Fruit fly (Drosophila melanogaster): Measurements from ENCODE around the gene CG1737.

CG1737 gene

dm6 chrX:11359081-11359481, 8.7 kb downstream of the CG1737 start, which contains the start of gene Pa1 (continued):
- TF ChIP-seq hbn (GFP tag; IDR thresholded peaks at IDR 0.05; ENCODE audit: partially characterized antibody): peak; percentile 68
- no peak for TF ChIP-seq tin (GFP tag; optimal IDR thresholded peaks at IDR 0.05)
- TF ChIP-seq Aef1 (GFP tag; IDR thresholded peaks at IDR 0.05): no peak
- TF ChIP-seq CG17802 (tag; optimal IDR thresholded peaks at IDR 0.05): no peak
- TF ChIP-seq CG9817 (tag; optimal IDR thresholded peaks at IDR 0.05): no peak
- no peak for TF ChIP-seq Vsx1 (GFP tag; optimal IDR thresholded peaks at IDR 0.05)
- TF ChIP-seq btn (GFP tag; optimal IDR thresholded peaks at IDR 0.05): no peak
- no peak for TF ChIP-seq ac (GFP tag; optimal IDR thresholded peaks at IDR 0.05)
- TF ChIP-seq D (optimal IDR thresholded peaks at IDR 0.05): no peak
- no peak for TF ChIP-seq D (GFP tag; optimal IDR thresholded peaks at IDR 0.05)
- TF ChIP-seq zen2 (GFP tag; IDR thresholded peaks at IDR 0.05; ENCODE audit: partially characterized antibody): peak; percentile 74
- no peak for TF ChIP-seq CG7745 (tag; optimal IDR thresholded peaks at IDR 0.05)
- TF ChIP-seq dati (GFP tag; IDR thresholded peaks at IDR 0.05): no peak
- TF ChIP-seq HHEX (GFP tag; optimal IDR thresholded peaks at IDR 0.05): no peak
- TF ChIP-seq Stat92E (GFP tag; optimal IDR thresholded peaks at IDR 0.05): no peak
- TF ChIP-seq CG8281 (tag; optimal IDR thresholded peaks at IDR 0.05): no peak
- TF ChIP-seq org-1 (GFP tag; optimal IDR thresholded peaks at IDR 0.05): no peak
- no peak for TF ChIP-seq CG6689 (GFP tag; IDR thresholded peaks at IDR 0.05)
- TF ChIP-seq zfh2 (GFP tag; optimal IDR thresholded peaks at IDR 0.05): no peak
- TF ChIP-seq CG3726 (GFP tag; IDR thresholded peaks at IDR 0.05): no peak
- 0 out of 2 replicates have a peak, but pooled peaks have one; percentile 16 for TF ChIP-seq stc (GFP tag; IDR thresholded peaks at IDR 0.05)
- no peak for TF ChIP-seq CG18619 (GFP tag; optimal IDR thresholded peaks at IDR 0.05)
- TF ChIP-seq aop (GFP tag; IDR thresholded peaks at IDR 0.05): no peak
- no peak for TF ChIP-seq Drgx (GFP tag; IDR thresholded peaks at IDR 0.05)
- peak; percentile 37 for TF ChIP-seq CG17829 (tag; optimal IDR thresholded peaks at IDR 0.05)
- TF ChIP-seq crc (GFP tag; optimal IDR thresholded peaks at IDR 0.05): peak; percentile 5
- no peak for TF ChIP-seq CG10565 (GFP tag; optimal IDR thresholded peaks at IDR 0.05)
- TF ChIP-seq vfl (GFP tag; optimal IDR thresholded peaks at IDR 0.05): no peak
- TF ChIP-seq Ets65A (GFP tag): no peak
- TF ChIP-seq cg (GFP tag; optimal IDR thresholded peaks at IDR 0.05): no peak
- no peak for TF ChIP-seq CG12391 (tag; optimal IDR thresholded peaks at IDR 0.05)
- no peak for TF ChIP-seq CG16863 (GFP tag; optimal IDR thresholded peaks at IDR 0.05)
- peak; percentile 42 for TF ChIP-seq CG14710 (tag; optimal IDR thresholded peaks at IDR 0.05)
- no peak for TF ChIP-seq CG31365 (tag; optimal IDR thresholded peaks at IDR 0.05)
- no peak for TF ChIP-seq CG12769 (tag; optimal IDR thresholded peaks at IDR 0.05)
- no peak for TF ChIP-seq CG4282 (GFP tag; optimal IDR thresholded peaks at IDR 0.05)
- TF ChIP-seq ro (GFP tag; IDR thresholded peaks at IDR 0.05): no peak
- TF ChIP-seq lbe (GFP tag; optimal IDR thresholded peaks at IDR 0.05): no peak
- no peak for TF ChIP-seq CG9609 (GFP tag; optimal IDR thresholded peaks at IDR 0.05)
- no peak for TF ChIP-seq CG2199 (GFP tag; IDR thresholded peaks at IDR 0.05)
- TF ChIP-seq B-H1 (GFP tag; IDR thresholded peaks at IDR 0.05): no peak
- TF ChIP-seq nerfin-2 (GFP tag; IDR thresholded peaks at IDR 0.05; ENCODE audit: partially characterized antibody): no peak
- TF ChIP-seq BEAF-32 (GFP tag; optimal IDR thresholded peaks at IDR 0.05): peak; percentile 62
- no peak for TF ChIP-seq slp2 (GFP tag; optimal IDR thresholded peaks at IDR 0.05)
- TF ChIP-seq CG34376 (GFP tag; optimal IDR thresholded peaks at IDR 0.05): peak; percentile 11
- TF ChIP-seq CG11696 (GFP tag; IDR thresholded peaks at IDR 0.05): no peak
- no peak for TF ChIP-seq slou (GFP tag; optimal IDR thresholded peaks at IDR 0.05)
- TF ChIP-seq CG4730 (GFP tag; IDR thresholded peaks at IDR 0.05): no peak
- TF ChIP-seq CG10654 (GFP tag; optimal IDR thresholded peaks at IDR 0.05): no peak
- no peak for TF ChIP-seq CG14860 (GFP tag; IDR thresholded peaks at IDR 0.05; ENCODE audit: partially characterized antibody)
- no peak for TF ChIP-seq tx (GFP tag; optimal IDR thresholded peaks at IDR 0.05)
- TF ChIP-seq gro (GFP tag; optimal IDR thresholded peaks at IDR 0.05): peak; percentile 54
